Worm (Caenorhabditis elegans) whole organism, dauer: Measurements from ENCODE around the gene T05B4.9.

Experiments
- unc-62 ChIP-seq: sonication (generic microtip); optimal IDR thresholded peaks from 2 replicates; lab custom pipeline; 2017; ENCODE audit warnings: missing biosample characterization, missing genetic modification reagents, missing genetic modification characterization

The T05B4.9 gene

ce11 chrV:4114627-4115026, 3.6 kb downstream of the T05B4.9 start, which contains the start of gene srw-133:
TSS of gene srw-133 (minus strand) at chrV:4114727.
- TF ChIP-seq unc-62 (GFP tag; lab: Kevin White, UChicago), result no peak

- TF ChIP-seq unc-62 (GFP tag; lab: Kevin White, UChicago), result no peak
These were observed 5.7 kb downstream of the T05B4.9 start, which contains the start of gene srw-134 for ce11 chrV:4112516-4112915. TSS of gene srw-134 (minus strand) at chrV:4112616.

ce11 chrV:4109873-4110272, 8.4 kb downstream of the T05B4.9 start, which contains the start of gene clc-18:
TSS of gene clc-18 (minus strand) at chrV:4109973.
- TF ChIP-seq unc-62 (GFP tag; lab: Kevin White, UChicago), result no peak

ce11 chrV:4106688-4107087, 11.5 kb downstream of the T05B4.9 start:
- TF ChIP-seq unc-62 (GFP tag; lab: Kevin White, UChicago), result no peak

- no peak for TF ChIP-seq unc-62 (GFP tag; lab: Kevin White, UChicago)
These were observed 13.9 kb downstream of the T05B4.9 start, which contains the start of gene srj-39 for ce11 chrV:4104298-4104697. TSS of gene srj-39 (plus strand) at chrV:4104598.

ce11 chrV:4101567-4101966, 16.7 kb downstream of the T05B4.9 start, which contains the start of gene srj-40:
TSS of gene srj-40 (plus strand) at chrV:4101867.
- no peak for TF ChIP-seq unc-62 (GFP tag; lab: Kevin White, UChicago)

ce11 chrV:4094740-4095139, 23.5 kb downstream of the T05B4.9 start, which contains the start of gene nhr-181:
TSS of gene nhr-181 (plus strand) at chrV:4095040.
- no peak for TF ChIP-seq unc-62 (GFP tag; lab: Kevin White, UChicago)

ce11 chrV:4082952-4083351, 35.3 kb downstream of the T05B4.9 start, which contains the start of gene F38H12.5:
TSS of gene F38H12.5 (minus strand) at chrV:4083052.
- TF ChIP-seq unc-62 (GFP tag; lab: Kevin White, UChicago), result no peak

- no peak for TF ChIP-seq unc-62 (GFP tag; lab: Kevin White, UChicago)
These were observed 36.9 kb downstream of the T05B4.9 start, which contains the start of gene srh-211 for ce11 chrV:4081283-4081682. TSS of gene srh-211 (minus strand) at chrV:4081383.

ce11 chrV:4080546-4080945, 37.7 kb downstream of the T05B4.9 start:
- no peak for TF ChIP-seq unc-62 (GFP tag; lab: Kevin White, UChicago)

- TF ChIP-seq unc-62 (GFP tag; lab: Kevin White, UChicago), result no peak
These were observed 44.8 kb downstream of the T05B4.9 start, which contains the start of gene otpl-2 for ce11 chrV:4073455-4073854. TSS of gene otpl-2 (plus strand) at chrV:4073755.
